Fruit fly (Drosophila melanogaster): ENCODE results near the gene Ugt302C1.

- no peak for TF ChIP-seq Dfd (GFP tag; optimal IDR thresholded peaks at IDR 0.05)
- TF ChIP-seq Rel (GFP tag; optimal IDR thresholded peaks at IDR 0.05) = no peak
- TF ChIP-seq Rel (tag; optimal IDR thresholded peaks at IDR 0.05) = peak; percentile 68
- no peak for TF ChIP-seq lola (GFP tag; optimal IDR thresholded peaks at IDR 0.05)
- TF ChIP-seq dsf (GFP tag; optimal IDR thresholded peaks at IDR 0.05; ENCODE audit: borderline replicate concordance) = no peak
- no peak for TF ChIP-seq Jra (GFP tag; optimal IDR thresholded peaks at IDR 0.05)
- no peak for TF ChIP-seq Sp1 (GFP tag; optimal IDR thresholded peaks at IDR 0.05)
- no peak for TF ChIP-seq ey (GFP tag; optimal IDR thresholded peaks at IDR 0.05)
- TF ChIP-seq rgr (GFP tag; optimal IDR thresholded peaks at IDR 0.05) = no peak
- no peak for TF ChIP-seq dl (GFP tag; optimal IDR thresholded peaks at IDR 0.05; ENCODE audit: insufficient read depth in 1 of 2, partially characterized antibody in 2 of 2)
- no peak for TF ChIP-seq N (GFP tag; optimal IDR thresholded peaks at IDR 0.05)
- TF ChIP-seq Myc (optimal IDR thresholded peaks at IDR 0.05) = no peak
Observed at dm6 chr3R:11126383-11126782, 30.5 kb upstream of the Ugt302C1 start.
